Worm (Caenorhabditis elegans) whole organism, L4 larva: ENCODE measurements around the gene B0222.1.

Experiments
- F37D6.2 ChIP-seq: sonication (generic microtip); optimal IDR thresholded peaks from 2 replicates; lab custom pipeline; 2016; ENCODE audit warnings: mild to moderate bottlenecking, missing genetic modification characterization, missing compliant biosample characterization
- F49E8.2 ChIP-seq: sonication (generic microtip); optimal IDR thresholded peaks from 2 replicates; lab custom pipeline; 2016; ENCODE audit warnings: missing compliant biosample characterization, mild to moderate bottlenecking, missing genetic modification characterization, borderline replicate concordance
- R02D3.7 ChIP-seq: fragments of 150-350 bp; sonication (generic microtip); optimal IDR thresholded peaks from 3 replicates; lab custom pipeline; 2014; ENCODE audit warnings: missing biosample characterization, missing genetic modification characterization
- T20F7.1 ChIP-seq: fragments of 200-800 bp; sonication (Bioruptor generic); optimal IDR thresholded peaks from 2 replicates; lab custom pipeline; 2018; ENCODE audit warnings: mild to moderate bottlenecking, missing genetic modification characterization, missing compliant biosample characterization
- Y105C5A.15 ChIP-seq: fragments of 200-800 bp; sonication (Bioruptor generic); IDR thresholded peaks from 2 replicates; pipeline ENCODE4 v1.3.6; 2022; ENCODE audit warnings: missing genetic modification characterization, missing compliant biosample characterization
- aha-1 ChIP-seq: fragments of 150-350 bp; peaks from one replicate; lab custom pipeline; 2014; ENCODE audit warnings: missing biosample characterization, missing genetic modification characterization
- ama-1 ChIP-seq: fragments of 150-350 bp; optimal IDR thresholded peaks from 2 replicates; lab custom pipeline; 2014; ENCODE audit warnings: inconsistent platforms, mixed read lengths
- arid-1 ChIP-seq: fragments of 200-800 bp; sonication (Bioruptor generic); conservative IDR thresholded peaks from 2 replicates; pipeline ENCODE4 v1.3.6; 2022; ENCODE audit warnings: missing genetic modification reagents, missing genetic modification characterization, missing compliant biosample characterization
- ceh-20 ChIP-seq: fragments of 200-800 bp; sonication (Bioruptor generic); IDR thresholded peaks from 2 replicates; pipeline ENCODE4 v1.3.6; 2022; ENCODE audit warnings: missing genetic modification reagents, missing genetic modification characterization, missing compliant biosample characterization
- ceh-62 ChIP-seq: sonication (generic microtip); optimal IDR thresholded peaks from 2 replicates; lab custom pipeline; 2017; ENCODE audit warnings: missing biosample characterization, missing genetic modification characterization
- daf-12 ChIP-seq: fragments of 150-350 bp; optimal IDR thresholded peaks from 2 replicates; lab custom pipeline; 2014; ENCODE audit warnings: missing biosample characterization, missing genetic modification reagents, missing genetic modification characterization
- dmd-6 ChIP-seq: fragments of 200-800 bp; sonication (Bioruptor generic); IDR thresholded peaks from 2 replicates; pipeline ENCODE4 v1.3.6; 2022; ENCODE audit warnings: missing genetic modification reagents, missing genetic modification characterization, missing compliant biosample characterization
- dmd-8 ChIP-seq: fragments of 200-800 bp; sonication (Bioruptor generic); IDR thresholded peaks from 2 replicates; pipeline ENCODE4 v1.3.6; 2022; ENCODE audit warnings: missing genetic modification characterization, missing compliant biosample characterization
- dmd-9 ChIP-seq: fragments of 200-800 bp; sonication (Bioruptor generic); IDR thresholded peaks from 2 replicates; pipeline ENCODE4 v1.3.6; 2022; ENCODE audit warnings: missing genetic modification reagents, missing genetic modification characterization, missing compliant biosample characterization
- hlh-30 ChIP-seq: sonication (generic microtip); optimal IDR thresholded peaks from 2 replicates; lab custom pipeline; 2017; ENCODE audit warnings: antibody characterized with exemption, mild to moderate bottlenecking, missing genetic modification characterization, missing compliant biosample characterization; ENCODE audit not compliant: insufficient read depth
- hmg-1.1 ChIP-seq: fragments of 200-800 bp; sonication (Bioruptor generic); IDR thresholded peaks from 2 replicates; pipeline ENCODE4 v1.3.6; 2022; ENCODE audit warnings: missing genetic modification reagents, missing genetic modification characterization, missing compliant biosample characterization
- jun-1 ChIP-seq: fragments of 150-350 bp; optimal IDR thresholded peaks from 2 replicates; lab custom pipeline; 2014; ENCODE audit warnings: missing biosample characterization, missing genetic modification reagents, missing genetic modification characterization
- madf-9 ChIP-seq: fragments of 200-800 bp; sonication (Bioruptor generic); conservative IDR thresholded peaks from 2 replicates; pipeline ENCODE4 v1.3.6; 2022; ENCODE audit warnings: missing genetic modification reagents, missing genetic modification characterization, missing compliant biosample characterization
- mdt-29 ChIP-seq: fragments of 200-800 bp; sonication (Bioruptor generic); IDR thresholded peaks from 2 replicates; pipeline ENCODE4 v1.3.6; 2022; ENCODE audit warnings: missing genetic modification reagents, missing genetic modification characterization, missing compliant biosample characterization
- mep-1 ChIP-seq: fragments of 150-350 bp; sonication (generic microtip); optimal IDR thresholded peaks from 3 replicates; lab custom pipeline; 2014; ENCODE audit warnings: missing biosample characterization, missing genetic modification characterization
- mxl-2 ChIP-seq: fragments of 200-800 bp; sonication (Bioruptor generic); conservative IDR thresholded peaks from 2 replicates; pipeline ENCODE4 v1.3.6; 2022; ENCODE audit warnings: missing genetic modification reagents, missing genetic modification characterization, missing compliant biosample characterization
- nhr-11 ChIP-seq: fragments of 150-350 bp; optimal IDR thresholded peaks from 2 replicates; lab custom pipeline; 2014; ENCODE audit warnings: missing biosample characterization, missing genetic modification characterization
- nhr-111 ChIP-seq: fragments of 200-800 bp; sonication (Bioruptor generic); optimal IDR thresholded peaks from 2 replicates; lab custom pipeline; 2018; ENCODE audit warnings: mild to moderate bottlenecking, missing genetic modification characterization, missing compliant biosample characterization
- nhr-25 ChIP-seq: sonication (generic microtip); optimal IDR thresholded peaks from 2 replicates; lab custom pipeline; 2017; ENCODE audit warnings: missing genetic modification characterization, mild to moderate bottlenecking, missing compliant biosample characterization, antibody characterized with exemption, moderate library complexity, borderline replicate concordance; ENCODE audit not compliant: insufficient read depth
- nhr-28 ChIP-seq: fragments of 150-350 bp; optimal IDR thresholded peaks from 2 replicates; lab custom pipeline; 2014; ENCODE audit warnings: missing biosample characterization, missing genetic modification characterization
- rbr-2 ChIP-seq: sonication (generic microtip); optimal IDR thresholded peaks from 2 replicates; lab custom pipeline; 2016; ENCODE audit warnings: missing genotype, missing genetic modification characterization, missing compliant biosample characterization
- snpc-4 ChIP-seq: fragments of 150-350 bp; optimal IDR thresholded peaks from 2 replicates; lab custom pipeline; 2014; ENCODE audit warnings: missing biosample characterization, missing genetic modification characterization
- spr-3 ChIP-seq: fragments of 200-800 bp; sonication (Bioruptor generic); optimal IDR thresholded peaks from 2 replicates; lab custom pipeline; 2018; ENCODE audit warnings: mild to moderate bottlenecking, missing genetic modification characterization, missing compliant biosample characterization
- unc-130 ChIP-seq: sonication (generic microtip); optimal IDR thresholded peaks from 2 replicates; lab custom pipeline; 2016; ENCODE audit warnings: missing genetic modification reagents, missing genetic modification characterization, missing compliant biosample characterization
- unc-39 ChIP-seq: sonication (generic microtip); optimal IDR thresholded peaks from 2 replicates; lab custom pipeline; 2017; ENCODE audit warnings: missing biosample characterization, missing genetic modification characterization
- unc-62 ChIP-seq, 3 experiments: fragments of 150-350 bp in 1 of 3; sonication (generic microtip); optimal IDR thresholded peaks in 2 of 3; peaks in 1 of 3; 1 replicate in 1 of 3; 2 replicates in 2 of 3; lab custom pipeline; 2014 to 2017; ENCODE audit warnings: missing biosample characterization in 3 of 3, missing genetic modification characterization in 3 of 3, missing genetic modification reagents in 3 of 3, missing genotype in 1 of 3
- zfp-2 ChIP-seq: sonication (generic microtip); optimal IDR thresholded peaks from 2 replicates; lab custom pipeline; 2016; ENCODE audit warnings: mild to moderate bottlenecking, missing genetic modification characterization, missing compliant biosample characterization
- zfp-3 ChIP-seq: fragments of 200-800 bp; sonication (Bioruptor generic); conservative IDR thresholded peaks from 2 replicates; pipeline ENCODE4 v1.3.6; 2022; ENCODE audit warnings: missing genetic modification reagents, missing genetic modification characterization, missing compliant biosample characterization
- zip-2 ChIP-seq: fragments of 150-350 bp; optimal IDR thresholded peaks from 2 replicates; lab custom pipeline; 2014; ENCODE audit warnings: missing biosample characterization, missing genetic modification characterization

Gene B0222.1

ce11 chrV:9097213-9097612 is 36.8 kb upstream of the B0222.1 start (continued):
- peak; percentile 17 for TF ChIP-seq ama-1 (lab: Kevin White, UChicago)
- no peak for TF ChIP-seq nhr-111 (GFP tag; lab: Kevin White, UChicago)
- TF ChIP-seq aha-1: peak; percentile 24
- TF ChIP-seq dmd-9 (GFP tag; lab: Robert Waterston, UW): no peak

- TF ChIP-seq hlh-30 (tag; lab: Kevin White, UChicago): peak; percentile 51
- TF ChIP-seq Y105C5A.15 (GFP tag; lab: Robert Waterston, UW): no peak
- peak; percentile 12; the same call in 1 of the 2 replicates for TF ChIP-seq dmd-6 (GFP tag; lab: Robert Waterston, UW)
- no peak for TF ChIP-seq mep-1 (tag; lab: Kevin White, UChicago)
- TF ChIP-seq nhr-28 (tag; lab: Kevin White, UChicago): peak; percentile 94
Observed at ce11 chrV:9098280-9098973, 35.6 kb upstream of the B0222.1 start, which contains the start of gene F21C10.9. Gene F21C10.9 (minus strand): TSS chrV:9098696.

- no peak for TF ChIP-seq nhr-25
Observed at ce11 chrV:9101062-9101461, 33.0 kb upstream of the B0222.1 start, which contains the start of gene frpr-6. Gene frpr-6 (minus strand): TSS chrV:9101162.

- TF ChIP-seq hmg-1.1 (GFP tag; lab: Robert Waterston, UW) (no peak), unc-130 (GFP tag; lab: Kevin White, UChicago) (no peak), unc-39 (tag; lab: Kevin White, UChicago) (no peak)
Observed at ce11 chrV:9108219-9108618, 25.8 kb upstream of the B0222.1 start, which contains the start of gene F21C10.18. Gene F21C10.18 (plus strand): TSS chrV:9108519.

ce11 chrV:9109281-9109680 is 24.8 kb upstream of the B0222.1 start, which contains the start of gene pqn-31:
Gene pqn-31 (plus strand): TSS chrV:9109581.
- TF ChIP-seq spr-3 (GFP tag; lab: Kevin White, UChicago): no peak
- no peak for TF ChIP-seq nhr-11 (tag; lab: Kevin White, UChicago)
- no peak for TF ChIP-seq R02D3.7 (tag; lab: Kevin White, UChicago)
- TF ChIP-seq zfp-2 (tag; lab: Kevin White, UChicago): no peak
- TF ChIP-seq nhr-25: no peak
- no peak for TF ChIP-seq snpc-4
- no peak for TF ChIP-seq mdt-29
- no peak for TF ChIP-seq madf-9 (GFP tag; lab: Robert Waterston, UW)
- TF ChIP-seq F49E8.2 (tag; lab: Kevin White, UChicago): no peak
- TF ChIP-seq rbr-2 (tag; lab: Kevin White, UChicago): no peak
- TF ChIP-seq F37D6.2 (tag; lab: Kevin White, UChicago): no peak
- TF ChIP-seq ceh-20: no peak
- TF ChIP-seq arid-1 (GFP tag; lab: Robert Waterston, UW): no peak
- no peak for TF ChIP-seq mxl-2 (GFP tag; lab: Robert Waterston, UW)
- TF ChIP-seq zip-2 (tag; lab: Kevin White, UChicago): no peak
- no peak for TF ChIP-seq daf-12

- peak in 1 of 2 experiments; percentile 73 for TF ChIP-seq unc-62 (GFP tag; optimal IDR thresholded peaks at IDR 0.05 in 1 of 2; lab: Kevin White, UChicago)
- TF ChIP-seq unc-62 (tag; optimal IDR thresholded peaks at IDR 0.05; lab: Kevin White, UChicago): no peak
- no peak for TF ChIP-seq ceh-62
- no peak for TF ChIP-seq jun-1
- no peak for TF ChIP-seq zfp-3 (GFP tag; lab: Robert Waterston, UW)
- TF ChIP-seq dmd-8 (GFP tag; lab: Robert Waterston, UW): no peak
- no peak for TF ChIP-seq T20F7.1
Observed at ce11 chrV:9111957-9112356, 22.1 kb upstream of the B0222.1 start.
